Worm (Caenorhabditis elegans): ENCODE measurements around the gene F02D10.3.

F02D10.3 gene

ce11 chrX:13423340-13423739, 39.1 kb downstream of the F02D10.3 start, which contains the start of gene fkh-3:
fkh-3 (minus strand) TSS chrX:13423440.
- TF ChIP-seq sem-2 (GFP tag; optimal IDR thresholded peaks at IDR 0.05) (no peak), mls-2 (tag; optimal IDR thresholded peaks at IDR 0.05) (no peak), hlh-1 (tag; optimal IDR thresholded peaks at IDR 0.05) (no peak), blmp-1 (tag; optimal IDR thresholded peaks at IDR 0.05) (no peak), ceh-83 (GFP tag; optimal IDR thresholded peaks at IDR 0.05) (no peak), M03D4.4 (tag; optimal IDR thresholded peaks at IDR 0.05) (no peak), ztf-11 (tag; optimal IDR thresholded peaks at IDR 0.05) (no peak), drap-1 (GFP tag; optimal IDR thresholded peaks at IDR 0.05) (no peak), nhr-28 (tag; optimal IDR thresholded peaks at IDR 0.05) (no peak), mep-1 (tag; optimal IDR thresholded peaks at IDR 0.05) (no peak), pha-4 (tag; optimal IDR thresholded peaks at IDR 0.05) (no peak), ceh-39 (tag; optimal IDR thresholded peaks at IDR 0.05) (no peak), nhr-76 (tag; optimal IDR thresholded peaks at IDR 0.05) (no peak), ces-1 (GFP tag; optimal IDR thresholded peaks at IDR 0.05) (no peak)

ce11 chrX:13421068-13421467, 41.4 kb downstream of the F02D10.3 start:
- TF ChIP-seq ztf-11 (tag; optimal IDR thresholded peaks at IDR 0.05) (no peak), mep-1 (tag; optimal IDR thresholded peaks at IDR 0.05) (no peak)

ce11 chrX:13419884-13420339, 42.5 kb downstream of the F02D10.3 start, which contains the start of gene C29F7.3:
C29F7.3 (minus strand) TSS chrX:13419934.
- TF ChIP-seq nhr-76 (tag; optimal IDR thresholded peaks at IDR 0.05) = no peak
- peak; percentile 12 for TF ChIP-seq hlh-1 (tag; optimal IDR thresholded peaks at IDR 0.05)
- TF ChIP-seq snpc-4 (tag; optimal IDR thresholded peaks at IDR 0.05) = no peak
- no peak for TF ChIP-seq zip-8 (tag; optimal IDR thresholded peaks at IDR 0.05)
- no peak for TF ChIP-seq nhr-2 (tag; optimal IDR thresholded peaks at IDR 0.05)
- TF ChIP-seq sem-2 (GFP tag; optimal IDR thresholded peaks at IDR 0.05) = no peak
- no peak for TF ChIP-seq drap-1 (GFP tag; optimal IDR thresholded peaks at IDR 0.05)
- peak; percentile 15 for TF ChIP-seq mep-1 (tag; optimal IDR thresholded peaks at IDR 0.05)
- TF ChIP-seq ceh-43 (GFP tag; optimal IDR thresholded peaks at IDR 0.05) = no peak
- TF ChIP-seq tbx-8 (GFP tag; optimal IDR thresholded peaks at IDR 0.05) = no peak
- no peak for TF ChIP-seq nhr-12 (tag; optimal IDR thresholded peaks at IDR 0.05)
- TF ChIP-seq nhr-28 (tag; optimal IDR thresholded peaks at IDR 0.05) = no peak
- TF ChIP-seq elt-3 (tag; optimal IDR thresholded peaks at IDR 0.05) = no peak
- no peak for TF ChIP-seq mab-5 (tag; optimal IDR thresholded peaks at IDR 0.05)
- no peak for TF ChIP-seq lin-32 (GFP tag; optimal IDR thresholded peaks at IDR 0.05)
- TF ChIP-seq pha-4 (tag; optimal IDR thresholded peaks at IDR 0.05) = no peak
- no peak for TF ChIP-seq elt-1 (tag; optimal IDR thresholded peaks at IDR 0.05; ENCODE audit: borderline replicate concordance, insufficient read depth)
- no peak for TF ChIP-seq unc-120 (tag; optimal IDR thresholded peaks at IDR 0.05; ENCODE audit: poor library complexity, severe bottlenecking)
- no peak for TF ChIP-seq flh-1 (GFP tag; optimal IDR thresholded peaks at IDR 0.05)
- no peak for TF ChIP-seq cnd-1 (tag; optimal IDR thresholded peaks at IDR 0.05)
- peak; percentile 28 for TF ChIP-seq ham-2 (GFP tag; optimal IDR thresholded peaks at IDR 0.05)
- no peak for TF ChIP-seq ztf-11 (tag; optimal IDR thresholded peaks at IDR 0.05)
- TF ChIP-seq ces-1 (GFP tag; optimal IDR thresholded peaks at IDR 0.05) = peak; percentile 26
- no peak for TF ChIP-seq ceh-39 (tag; optimal IDR thresholded peaks at IDR 0.05)
- no peak for TF ChIP-seq unc-39 (tag; optimal IDR thresholded peaks at IDR 0.05)
- peak; percentile 70 for TF ChIP-seq unc-62 (GFP tag; optimal IDR thresholded peaks at IDR 0.05)
- no peak for TF ChIP-seq sptf-1 (tag; optimal IDR thresholded peaks at IDR 0.05)
- TF ChIP-seq ceh-83 (GFP tag; optimal IDR thresholded peaks at IDR 0.05) = no peak
- peak; percentile 21 for TF ChIP-seq blmp-1 (tag; optimal IDR thresholded peaks at IDR 0.05)
- TF ChIP-seq lsy-2 (tag; optimal IDR thresholded peaks at IDR 0.05) = no peak
- TF ChIP-seq nhr-237 (tag; optimal IDR thresholded peaks at IDR 0.05) = no peak
- TF ChIP-seq lin-13 (tag; optimal IDR thresholded peaks at IDR 0.05) = no peak

ce11 chrX:13417479-13417878, 44.9 kb downstream of the F02D10.3 start:
- TF ChIP-seq mls-2 (tag; optimal IDR thresholded peaks at IDR 0.05) (no peak), elt-3 (tag; optimal IDR thresholded peaks at IDR 0.05) (no peak), ces-1 (GFP tag; optimal IDR thresholded peaks at IDR 0.05) (no peak), tbx-8 (GFP tag; optimal IDR thresholded peaks at IDR 0.05) (no peak), ceh-39 (tag; optimal IDR thresholded peaks at IDR 0.05) (no peak), mab-5 (tag; optimal IDR thresholded peaks at IDR 0.05) (no peak), nhr-28 (tag; optimal IDR thresholded peaks at IDR 0.05) (no peak), elt-1 (tag; optimal IDR thresholded peaks at IDR 0.05; ENCODE audit: borderline replicate concordance, insufficient read depth) (no peak), ceh-43 (GFP tag; optimal IDR thresholded peaks at IDR 0.05) (no peak), unc-62 (GFP tag; optimal IDR thresholded peaks at IDR 0.05) (no peak), ham-2 (GFP tag; optimal IDR thresholded peaks at IDR 0.05) (no peak), hlh-1 (tag; optimal IDR thresholded peaks at IDR 0.05) (no peak), nhr-237 (tag; optimal IDR thresholded peaks at IDR 0.05) (no peak), M03D4.4 (tag; optimal IDR thresholded peaks at IDR 0.05) (no peak), lsy-2 (tag; optimal IDR thresholded peaks at IDR 0.05) (no peak), sem-2 (GFP tag; optimal IDR thresholded peaks at IDR 0.05) (no peak)
